Worm (Caenorhabditis elegans): Measurements from ENCODE around the gene R09H10.2.

DNA sequence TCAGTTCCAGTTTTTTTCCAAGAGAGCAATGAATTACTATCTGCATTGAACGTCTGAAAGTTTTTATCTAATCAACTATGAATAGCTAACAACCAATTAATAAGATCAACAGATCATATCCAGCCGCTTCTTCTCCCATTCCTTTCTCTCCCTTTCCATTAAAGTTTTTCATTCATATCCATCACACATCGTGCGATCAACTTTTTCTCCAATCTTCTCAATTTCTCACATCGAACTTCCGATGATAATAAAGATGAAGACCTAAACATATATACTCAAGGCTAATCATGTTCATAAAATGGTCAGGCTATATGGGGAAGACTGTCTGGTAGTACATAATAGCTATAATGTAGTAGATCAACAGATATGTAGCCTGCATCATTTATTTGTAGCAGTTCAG is 9.5 kb downstream of the R09H10.2 start:
- no peak for TF ChIP-seq blmp-1 (tag; optimal IDR thresholded peaks at IDR 0.05)
- no peak for TF ChIP-seq ztf-11 (tag; optimal IDR thresholded peaks at IDR 0.05)
- no peak for TF ChIP-seq nhr-12 (tag; optimal IDR thresholded peaks at IDR 0.05)
- no peak for TF ChIP-seq snpc-4 (tag; optimal IDR thresholded peaks at IDR 0.05)
- no peak for TF ChIP-seq flh-1 (GFP tag; optimal IDR thresholded peaks at IDR 0.05)
- no peak for TF ChIP-seq nhr-28 (tag; optimal IDR thresholded peaks at IDR 0.05)
